Worm (Caenorhabditis elegans): ENCODE measurements around the gene npr-37.

DNA sequence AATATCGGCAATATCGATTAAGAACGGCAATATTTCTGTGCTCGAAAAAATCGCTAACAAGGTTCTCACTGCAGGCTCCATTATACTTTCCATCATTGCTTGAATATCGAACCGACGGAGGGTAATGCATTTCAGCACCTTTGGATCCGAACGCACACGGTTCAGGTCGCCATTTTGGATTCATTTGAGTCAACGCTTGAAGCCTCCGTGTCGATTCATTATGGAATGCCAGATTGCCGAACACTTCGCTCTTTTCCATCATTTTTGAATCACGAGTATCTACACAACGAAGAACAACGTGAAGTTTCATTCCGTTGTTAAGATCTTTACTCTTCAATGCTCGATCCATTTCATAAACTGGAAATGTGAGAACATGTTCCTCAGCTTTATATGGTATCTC lies 58.9 kb downstream of the npr-37 start:
- no peak for TF ChIP-seq flt-1 (GFP tag; IDR thresholded peaks at IDR 0.05)
- no peak for TF ChIP-seq ama-1 (optimal IDR thresholded peaks at IDR 0.05)
- no peak for TF ChIP-seq hnd-1 (tag; optimal IDR thresholded peaks at IDR 0.05)
- TF ChIP-seq ceh-13 (GFP tag; optimal IDR thresholded peaks at IDR 0.05), result no peak
- no peak for TF ChIP-seq tra-4 (tag; optimal IDR thresholded peaks at IDR 0.05)
- no peak for TF ChIP-seq aly-1 (tag; optimal IDR thresholded peaks at IDR 0.05)
- no peak for TF ChIP-seq tbx-37 (GFP tag; conservative IDR thresholded peaks at IDR 0.05)
- TF ChIP-seq F13C5.2 (tag; optimal IDR thresholded peaks at IDR 0.05), result no peak
- no peak for TF ChIP-seq sea-1 (GFP tag; conservative IDR thresholded peaks at IDR 0.05)
- no peak for TF ChIP-seq pes-1 (GFP tag; IDR thresholded peaks at IDR 0.05)
- TF ChIP-seq hmbx-1 (tag; optimal IDR thresholded peaks at IDR 0.05), result no peak
- no peak for TF ChIP-seq ets-7 (tag; optimal IDR thresholded peaks at IDR 0.05)
